Worm (Caenorhabditis elegans) whole organism, L1 larva: ENCODE data around the gene sup-36.
A peak's percentile ranks its signal among the peaks of the same experiment; 100 is the strongest.

ENCODE experiments used
- C04F5.9 ChIP-seq: sonication (generic microtip); optimal IDR thresholded peaks from 2 replicates; lab custom pipeline; 2016; ENCODE audit warnings: missing genetic modification characterization, missing compliant biosample characterization
- C16A3.4 ChIP-seq: fragments of 150-350 bp; optimal IDR thresholded peaks from 2 replicates; lab custom pipeline; 2014; ENCODE audit warnings: missing biosample characterization, missing genetic modification characterization
- C34B4.2 ChIP-seq: sonication (generic microtip); optimal IDR thresholded peaks from 2 replicates; lab custom pipeline; 2017; ENCODE audit warnings: mild to moderate bottlenecking, missing genetic modification characterization, missing compliant biosample characterization
- F16B12.6 ChIP-seq: fragments of 150-350 bp; optimal IDR thresholded peaks from 2 replicates; lab custom pipeline; 2014; ENCODE audit warnings: missing biosample characterization, missing genetic modification characterization
- Y116A8C.19 ChIP-seq: sonication (generic microtip); optimal IDR thresholded peaks from 2 replicates; lab custom pipeline; 2016; ENCODE audit warnings: missing compliant biosample characterization, missing genetic modification characterization, borderline replicate concordance
- alr-1 ChIP-seq: fragments of 200-800 bp; sonication (Bioruptor generic); optimal IDR thresholded peaks from 2 replicates; lab custom pipeline; 2018; ENCODE audit warnings: borderline replicate concordance, mild to moderate bottlenecking, missing genetic modification characterization, missing compliant biosample characterization
- aly-2 ChIP-seq: fragments of 150-350 bp; optimal IDR thresholded peaks from 2 replicates; lab custom pipeline; 2014; ENCODE audit warnings: missing biosample characterization, missing genetic modification characterization
- blmp-1 ChIP-seq: fragments of 150-350 bp; optimal IDR thresholded peaks from 2 replicates; lab custom pipeline; 2014; ENCODE audit warnings: missing biosample characterization, missing genetic modification characterization
- ceh-82 ChIP-seq, 3 experiments: fragments of 150-350 bp in 1 of 3; sonication (generic microtip) in 2 of 3; optimal IDR thresholded peaks; 2 replicates each; lab custom pipeline; 2014 to 2017; ENCODE audit warnings: missing biosample characterization in 3 of 3, missing genetic modification characterization in 3 of 3
- ceh-88 ChIP-seq: fragments of 200-800 bp; sonication (Bioruptor generic); IDR thresholded peaks from 2 replicates; pipeline ENCODE4 v1.3.6; 2022; ENCODE audit warnings: missing genetic modification characterization, missing compliant biosample characterization
- ceh-90 ChIP-seq: sonication (generic microtip); optimal IDR thresholded peaks from 2 replicates; lab custom pipeline; 2016; ENCODE audit warnings: missing genetic modification characterization, missing compliant biosample characterization
- ces-1 ChIP-seq: fragments of 150-350 bp; optimal IDR thresholded peaks from 2 replicates; lab custom pipeline; 2014; ENCODE audit warnings: missing biosample characterization, missing genetic modification reagents, missing genetic modification characterization
- dpl-1 ChIP-seq, 3 experiments: fragments of 150-350 bp in 2 of 3; sonication (generic microtip) in 1 of 3; optimal IDR thresholded peaks; 2 replicates each; lab custom pipeline; 2014 to 2017; ENCODE audit warnings: missing biosample characterization in 3 of 3, missing genetic modification characterization in 3 of 3, missing genetic modification reagents in 3 of 3
- dsc-1 ChIP-seq: sonication (generic microtip); optimal IDR thresholded peaks from 2 replicates; lab custom pipeline; 2016; ENCODE audit warnings: mild to moderate bottlenecking, missing genetic modification characterization, missing compliant biosample characterization
- efl-1 ChIP-seq, 4 experiments: fragments of 150-350 bp; optimal IDR thresholded peaks in 3 of 4; peaks in 1 of 4; 1 replicate in 1 of 4; 2 replicates in 3 of 4; lab custom pipeline; 2014; ENCODE audit warnings: missing biosample characterization in 2 of 4, missing genetic modification characterization in 2 of 4, missing genetic modification reagents in 2 of 4
- egl-27 ChIP-seq, 2 experiments: fragments of 150-350 bp in 1 of 2; sonication (generic microtip); optimal IDR thresholded peaks; 3 replicates each; lab custom pipeline; 2017 to 2018; ENCODE audit warnings: missing biosample characterization in 2 of 2, missing genetic modification characterization in 2 of 2, missing genetic modification reagents in 2 of 2
- elt-2 ChIP-seq: sonication (generic microtip); optimal IDR thresholded peaks from 2 replicates; lab custom pipeline; 2016; ENCODE audit warnings: missing genetic modification characterization, mild to moderate bottlenecking, inconsistent platforms, missing compliant biosample characterization, missing genetic modification reagents
- elt-3 ChIP-seq, 6 experiments: fragments of 150-350 bp in 1 of 6; sonication (generic microtip); optimal IDR thresholded peaks; 2 replicates each; lab custom pipeline; 2017 to 2018; ENCODE audit warnings: missing biosample characterization in 6 of 6, missing genetic modification characterization in 6 of 6, inconsistent platforms in 1 of 6
- ets-5 ChIP-seq: fragments of 200-800 bp; sonication (Bioruptor generic); IDR thresholded peaks from 2 replicates; pipeline ENCODE4 v1.3.6; 2022; ENCODE audit warnings: missing genetic modification characterization, missing compliant biosample characterization
- fkh-8 ChIP-seq: sonication (generic microtip); optimal IDR thresholded peaks from 2 replicates; lab custom pipeline; 2016; ENCODE audit warnings: mild to moderate bottlenecking, missing genetic modification characterization, missing compliant biosample characterization
- fos-1 ChIP-seq: fragments of 150-350 bp; optimal IDR thresholded peaks from 2 replicates; lab custom pipeline; 2014; ENCODE audit warnings: missing biosample characterization, missing genetic modification characterization
- grh-1 ChIP-seq: fragments of 200-800 bp; sonication (Bioruptor generic); IDR thresholded peaks from 2 replicates; pipeline ENCODE4 v1.3.6; 2022; ENCODE audit warnings: missing genetic modification reagents, missing genetic modification characterization, missing compliant biosample characterization
- hlh-17 ChIP-seq: fragments of 200-800 bp; sonication (Bioruptor generic); optimal IDR thresholded peaks from 2 replicates; lab custom pipeline; 2018; ENCODE audit warnings: missing genetic modification characterization, mild to moderate bottlenecking, missing compliant biosample characterization, moderate library complexity, borderline replicate concordance
- hlh-4 ChIP-seq: sonication (generic microtip); optimal IDR thresholded peaks from 2 replicates; lab custom pipeline; 2016; ENCODE audit warnings: mild to moderate bottlenecking, missing genetic modification characterization, missing compliant biosample characterization
- irx-1 ChIP-seq: sonication (generic microtip); optimal IDR thresholded peaks from 2 replicates; lab custom pipeline; 2016; ENCODE audit warnings: missing genetic modification characterization, missing compliant biosample characterization
- lin-13 ChIP-seq: fragments of 150-350 bp; optimal IDR thresholded peaks from 2 replicates; lab custom pipeline; 2014; ENCODE audit warnings: missing biosample characterization, missing genetic modification reagents, missing genetic modification characterization
- lin-35 ChIP-seq, 2 experiments: fragments of 150-350 bp; optimal IDR thresholded peaks; 2 replicates each; lab custom pipeline; 2014; ENCODE audit warnings: missing biosample characterization in 2 of 2, missing genetic modification characterization in 2 of 2, missing genetic modification reagents in 2 of 2
- lin-39 ChIP-seq: fragments of 150-350 bp; optimal IDR thresholded peaks from 2 replicates; lab custom pipeline; 2014; ENCODE audit warnings: missing biosample characterization, missing genetic modification reagents, missing genetic modification characterization
- lir-3 ChIP-seq: sonication (generic microtip); optimal IDR thresholded peaks from 2 replicates; lab custom pipeline; 2016; ENCODE audit warnings: mild to moderate bottlenecking, missing genetic modification characterization, moderate library complexity, missing compliant biosample characterization; ENCODE audit not compliant: poor library complexity
- lsy-2 ChIP-seq, 2 experiments: fragments of 150-350 bp; optimal IDR thresholded peaks; 2 replicates each; lab custom pipeline; 2014; ENCODE audit warnings: missing biosample characterization in 2 of 2, missing genetic modification characterization in 2 of 2
- mab-9 ChIP-seq: fragments of 200-800 bp; sonication (Bioruptor generic); IDR thresholded peaks from 2 replicates; pipeline ENCODE4 v1.3.6; 2022; ENCODE audit warnings: missing genetic modification reagents, missing genetic modification characterization, missing compliant biosample characterization
- mdl-1 ChIP-seq, 2 experiments: fragments of 150-350 bp; optimal IDR thresholded peaks; 2 replicates each; lab custom pipeline; 2014 to 2017; ENCODE audit warnings: missing biosample characterization in 2 of 2, missing genetic modification characterization in 2 of 2, inconsistent platforms in 1 of 2
- mef-2 ChIP-seq: fragments of 150-350 bp; optimal IDR thresholded peaks from 2 replicates; lab custom pipeline; 2014; ENCODE audit warnings: missing biosample characterization, missing genetic modification characterization
- mep-1 ChIP-seq: fragments of 150-350 bp; optimal IDR thresholded peaks from 2 replicates; lab custom pipeline; 2014; ENCODE audit warnings: missing biosample characterization, missing genetic modification characterization
- nhr-19 ChIP-seq: fragments of 200-800 bp; sonication (Bioruptor generic); conservative IDR thresholded peaks from 2 replicates; pipeline ENCODE4 v1.3.6; 2022; ENCODE audit warnings: missing genetic modification characterization, missing compliant biosample characterization
- nhr-20 ChIP-seq: sonication (generic microtip); optimal IDR thresholded peaks from 2 replicates; lab custom pipeline; 2016; ENCODE audit warnings: mild to moderate bottlenecking, missing genetic modification characterization, missing compliant biosample characterization
- nhr-77 ChIP-seq: fragments of 150-350 bp; optimal IDR thresholded peaks from 2 replicates; lab custom pipeline; 2014; ENCODE audit warnings: missing biosample characterization, missing genetic modification characterization
- nhr-84 ChIP-seq: sonication (generic microtip); optimal IDR thresholded peaks from 2 replicates; lab custom pipeline; 2017; ENCODE audit warnings: missing biosample characterization, missing genetic modification characterization
- nhr-85 ChIP-seq: sonication (generic microtip); peaks from one replicate; lab custom pipeline; 2016; ENCODE audit warnings: missing genetic modification characterization, inconsistent platforms, missing compliant biosample characterization
- nhr-90 ChIP-seq: sonication (generic microtip); optimal IDR thresholded peaks from 2 replicates; lab custom pipeline; 2016; ENCODE audit warnings: mild to moderate bottlenecking, missing genetic modification characterization, missing compliant biosample characterization; ENCODE audit not compliant: poor library complexity
- pax-3 ChIP-seq: fragments of 200-800 bp; sonication (Bioruptor generic); optimal IDR thresholded peaks from 2 replicates; lab custom pipeline; 2018; ENCODE audit warnings: mild to moderate bottlenecking, missing genetic modification characterization, moderate library complexity, missing compliant biosample characterization
- pqm-1 ChIP-seq: sonication (generic microtip); optimal IDR thresholded peaks from 3 replicates; lab custom pipeline; 2017; ENCODE audit warnings: missing biosample characterization, missing genetic modification characterization
- rnt-1 ChIP-seq: sonication (generic microtip); optimal IDR thresholded peaks from 2 replicates; lab custom pipeline; 2016; ENCODE audit warnings: mild to moderate bottlenecking, missing genetic modification characterization, moderate library complexity, missing compliant biosample characterization
- skn-1 ChIP-seq: fragments of 150-350 bp; optimal IDR thresholded peaks from 2 replicates; lab custom pipeline; 2014; ENCODE audit warnings: missing biosample characterization, missing genetic modification characterization
- snpc-4 ChIP-seq: fragments of 150-350 bp; optimal IDR thresholded peaks from 2 replicates; lab custom pipeline; 2014; ENCODE audit warnings: missing biosample characterization, missing genetic modification characterization
- snu-23 ChIP-seq: sonication (generic microtip); optimal IDR thresholded peaks from 2 replicates; lab custom pipeline; 2016; ENCODE audit warnings: missing genetic modification characterization, missing compliant biosample characterization
- sox-4 ChIP-seq: sonication (generic microtip); optimal IDR thresholded peaks from 2 replicates; lab custom pipeline; 2016; ENCODE audit warnings: missing genetic modification characterization, missing compliant biosample characterization
- tbx-2 ChIP-seq: sonication (generic microtip); optimal IDR thresholded peaks from 2 replicates; lab custom pipeline; 2016; ENCODE audit warnings: missing genetic modification characterization, missing compliant biosample characterization
- tlp-1 ChIP-seq: fragments of 150-350 bp; optimal IDR thresholded peaks from 2 replicates; lab custom pipeline; 2014; ENCODE audit warnings: missing biosample characterization, missing genetic modification characterization
- unc-62 ChIP-seq: fragments of 150-350 bp; optimal IDR thresholded peaks from 2 replicates; lab custom pipeline; 2014; ENCODE audit warnings: missing biosample characterization, missing genetic modification reagents, missing genetic modification characterization
- vab-15 ChIP-seq: sonication (generic microtip); optimal IDR thresholded peaks from 2 replicates; lab custom pipeline; 2017; ENCODE audit warnings: missing genotype, mild to moderate bottlenecking, missing genetic modification characterization, missing compliant biosample characterization
- zip-4 ChIP-seq: fragments of 200-800 bp; sonication (Bioruptor generic); optimal IDR thresholded peaks from 2 replicates; lab custom pipeline; 2018; ENCODE audit warnings: mild to moderate bottlenecking, missing genetic modification characterization, moderate library complexity, missing compliant biosample characterization
- ztf-4 ChIP-seq: fragments of 150-350 bp; optimal IDR thresholded peaks from 2 replicates; lab custom pipeline; 2014; ENCODE audit warnings: missing biosample characterization, missing genetic modification characterization

sup-36 gene

DNA sequence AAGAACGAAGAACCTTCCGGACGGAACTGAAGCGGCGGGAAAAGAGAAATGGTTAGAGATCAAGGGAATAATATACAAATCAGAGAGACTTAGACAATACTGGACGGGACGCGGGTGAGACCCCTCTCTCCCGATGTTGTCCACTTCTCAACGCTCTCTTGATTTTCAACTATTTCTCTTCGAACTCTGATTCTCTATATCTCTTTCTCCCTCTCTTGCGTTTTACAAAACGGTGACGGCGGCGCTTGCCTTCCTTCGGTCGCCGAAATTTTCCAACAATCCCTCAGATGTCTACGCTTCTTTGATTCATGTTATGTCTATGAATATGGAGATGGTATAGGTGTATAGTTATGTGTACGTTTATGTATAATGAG is 24.8 kb upstream of the sup-36 start:
- no peak for TF ChIP-seq hlh-4 (tag; lab: Kevin White, UChicago)
- TF ChIP-seq ceh-90 (tag; lab: Kevin White, UChicago), result no peak
- peak in 2 of 6 experiments; percentile 18 to 28 for TF ChIP-seq elt-3 (tag; optimal IDR thresholded peaks at IDR 0.05; lab: Kevin White, UChicago)
- TF ChIP-seq elt-2, result no peak
- no peak for TF ChIP-seq snpc-4 (tag; lab: Kevin White, UChicago)
- no peak for TF ChIP-seq alr-1
- peak; percentile 55 for TF ChIP-seq blmp-1 (tag; lab: Kevin White, UChicago)
- no peak for TF ChIP-seq ceh-88 (GFP tag; lab: Robert Waterston, UW)
- peak; percentile 36 to 48 (median 45) for TF ChIP-seq dpl-1 (GFP tag; optimal IDR thresholded peaks at IDR 0.05; lab: Kevin White, UChicago)
- TF ChIP-seq lsy-2 (tag; optimal IDR thresholded peaks at IDR 0.05; lab: Kevin White, UChicago), result peak; percentile 51 to 63
- TF ChIP-seq nhr-19 (GFP tag; lab: Robert Waterston, UW), result peak; percentile 31; the same call in 1 of the 2 replicates
- TF ChIP-seq nhr-90 (tag; lab: Kevin White, UChicago), result peak; percentile 65
- TF ChIP-seq zip-4, result no peak
- no peak for TF ChIP-seq mab-9 (GFP tag; lab: Robert Waterston, UW)
- peak; percentile 76 for TF ChIP-seq mep-1 (tag; lab: Kevin White, UChicago)
- TF ChIP-seq ces-1 (GFP tag; lab: Kevin White, UChicago), result no peak
- TF ChIP-seq skn-1 (tag; lab: Kevin White, UChicago), result no peak
- no peak for TF ChIP-seq irx-1 (tag; lab: Kevin White, UChicago)
- TF ChIP-seq ztf-4 (tag; lab: Kevin White, UChicago), result peak; percentile 4
- no peak for TF ChIP-seq egl-27 (tag; optimal IDR thresholded peaks at IDR 0.05; lab: Kevin White, UChicago)
- TF ChIP-seq lin-13 (GFP tag; lab: Kevin White, UChicago), result peak; percentile 35
- peak; percentile 3 for TF ChIP-seq dsc-1 (tag; lab: Kevin White, UChicago)
- no peak for TF ChIP-seq pax-3 (tag; lab: Kevin White, UChicago)
- peak; percentile 49 for TF ChIP-seq C16A3.4 (tag; lab: Kevin White, UChicago)
- TF ChIP-seq vab-15 (tag; lab: Kevin White, UChicago), result no peak
- no peak for TF ChIP-seq ets-5 (GFP tag; lab: Robert Waterston, UW)
- TF ChIP-seq ceh-82 (tag; optimal IDR thresholded peaks at IDR 0.05; lab: Kevin White, UChicago), result peak; percentile 2 to 13 (median 7)
- no peak for TF ChIP-seq hlh-17
- TF ChIP-seq unc-62 (GFP tag; lab: Kevin White, UChicago), result no peak
- peak; percentile 61 to 67 for TF ChIP-seq efl-1 (optimal IDR thresholded peaks at IDR 0.05; lab: Kevin White, UChicago)
- TF ChIP-seq efl-1 (GFP tag; optimal IDR thresholded peaks at IDR 0.05 in 1 of 2; lab: Kevin White, UChicago), result peak; percentile 0 to 87
- no peak for TF ChIP-seq C34B4.2 (tag; lab: Kevin White, UChicago)
- TF ChIP-seq pqm-1, result no peak
- TF ChIP-seq F16B12.6, result no peak
- no peak for TF ChIP-seq lin-39
- peak; percentile 59 for TF ChIP-seq rnt-1 (tag; lab: Kevin White, UChicago)
- TF ChIP-seq lin-35 (GFP tag; optimal IDR thresholded peaks at IDR 0.05; lab: Kevin White, UChicago), result peak; percentile 46 to 65
- TF ChIP-seq Y116A8C.19 (tag; lab: Kevin White, UChicago), result no peak
- peak; percentile 92 for TF ChIP-seq nhr-85
- TF ChIP-seq snu-23 (GFP tag; lab: Kevin White, UChicago), result peak; percentile 78
- TF ChIP-seq fos-1 (tag; lab: Kevin White, UChicago), result no peak
- TF ChIP-seq tlp-1 (tag; lab: Kevin White, UChicago), result no peak
- TF ChIP-seq lir-3 (tag; lab: Kevin White, UChicago), result peak; percentile 4
- TF ChIP-seq nhr-84 (tag; lab: Kevin White, UChicago), result no peak
- TF ChIP-seq aly-2, result no peak
- TF ChIP-seq nhr-20 (tag; lab: Kevin White, UChicago), result peak; percentile 74
- peak in 1 of 2 experiments; percentile 30 for TF ChIP-seq mdl-1 (tag; optimal IDR thresholded peaks at IDR 0.05; lab: Kevin White, UChicago)
- no peak for TF ChIP-seq sox-4
- TF ChIP-seq fkh-8 (tag; lab: Kevin White, UChicago), result no peak
- TF ChIP-seq nhr-77, result peak; percentile 8
- no peak for TF ChIP-seq grh-1 (GFP tag; lab: Robert Waterston, UW)
- peak; percentile 22 for TF ChIP-seq tbx-2 (tag; lab: Kevin White, UChicago)
- TF ChIP-seq C04F5.9, result no peak
- no peak for TF ChIP-seq mef-2 (tag; lab: Kevin White, UChicago)
